Worm (Caenorhabditis elegans): ENCODE results near the gene R155.3.

DNA sequence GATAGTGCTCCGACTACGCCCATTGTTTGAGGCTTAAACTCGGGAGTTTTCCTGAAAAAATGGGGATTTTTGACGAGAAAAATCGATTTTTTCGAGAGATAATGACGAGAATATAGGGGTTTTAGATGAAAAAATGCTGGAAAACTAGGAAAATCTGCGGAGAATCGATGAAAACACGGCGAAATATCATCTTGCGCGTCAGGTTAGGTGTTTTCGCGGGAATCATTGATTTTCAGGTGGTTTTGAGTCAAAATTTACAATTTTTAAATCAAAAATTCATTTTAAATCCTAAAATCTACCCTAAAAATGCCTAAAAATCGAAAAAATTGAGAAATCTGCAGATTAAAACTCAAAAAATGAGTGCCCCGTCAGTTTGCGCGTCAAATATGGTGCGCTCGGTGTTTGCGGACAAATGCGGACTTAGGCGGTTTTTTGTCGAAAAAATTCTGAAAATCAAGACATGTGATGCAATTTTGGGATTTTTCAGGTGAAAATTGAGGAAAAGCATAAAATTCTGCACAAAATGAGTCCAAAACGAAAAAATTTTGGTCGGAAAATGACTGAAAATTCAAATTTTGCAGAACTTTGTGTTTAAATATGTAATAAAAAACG, 14.5 kb downstream of the R155.3 start, which contains the start of gene mboa-6:
- TF ChIP-seq fkh-4 (tag; optimal IDR thresholded peaks at IDR 0.05; ENCODE audit: borderline replicate concordance) = no peak
- TF ChIP-seq sptf-1 (tag; optimal IDR thresholded peaks at IDR 0.05) = no peak
